Fruit fly (Drosophila melanogaster): Measurements from ENCODE around the gene thoc7.

The thoc7 gene

dm6 chr3L:212520-212919 lies at the start of gene thoc7, which contains the start of gene Dis3l2:
Gene thoc7 (minus strand): TSS chr3L:212687.
Gene Dis3l2 (plus strand): TSS chr3L:212709.
- TF ChIP-seq OdsH (GFP tag; optimal IDR thresholded peaks at IDR 0.05) (no peak), N (GFP tag; optimal IDR thresholded peaks at IDR 0.05) (no peak), lola (GFP tag; optimal IDR thresholded peaks at IDR 0.05) (no peak), Dif (GFP tag; optimal IDR thresholded peaks at IDR 0.05; ENCODE audit: partially characterized antibody) (no peak), GATAd (GFP tag; optimal IDR thresholded peaks at IDR 0.05) (no peak), Hnf4 (GFP tag; optimal IDR thresholded peaks at IDR 0.05) (no peak), foxo (GFP tag; optimal IDR thresholded peaks at IDR 0.05) (no peak), Vsx2 (GFP tag; optimal IDR thresholded peaks at IDR 0.05; ENCODE audit: partially characterized antibody) (no peak), pan (optimal IDR thresholded peaks at IDR 0.05) (no peak), CrebA (GFP tag; optimal IDR thresholded peaks at IDR 0.05; ENCODE audit: borderline replicate concordance) (no peak), Abd-B (GFP tag; optimal IDR thresholded peaks at IDR 0.05) (no peak), Hr78 (GFP tag; optimal IDR thresholded peaks at IDR 0.05) (no peak), ey (GFP tag; optimal IDR thresholded peaks at IDR 0.05) (no peak), tai (GFP tag; optimal IDR thresholded peaks at IDR 0.05) (no peak), Sp1 (GFP tag; optimal IDR thresholded peaks at IDR 0.05) (no peak), dl (GFP tag; optimal IDR thresholded peaks at IDR 0.05; ENCODE audit: insufficient read depth in 1 of 2, partially characterized antibody in 2 of 2) (no peak), usp (GFP tag; optimal IDR thresholded peaks at IDR 0.05) (no peak), Dfd (GFP tag; optimal IDR thresholded peaks at IDR 0.05) (no peak), Mio (GFP tag; optimal IDR thresholded peaks at IDR 0.05) (no peak)

DNA sequence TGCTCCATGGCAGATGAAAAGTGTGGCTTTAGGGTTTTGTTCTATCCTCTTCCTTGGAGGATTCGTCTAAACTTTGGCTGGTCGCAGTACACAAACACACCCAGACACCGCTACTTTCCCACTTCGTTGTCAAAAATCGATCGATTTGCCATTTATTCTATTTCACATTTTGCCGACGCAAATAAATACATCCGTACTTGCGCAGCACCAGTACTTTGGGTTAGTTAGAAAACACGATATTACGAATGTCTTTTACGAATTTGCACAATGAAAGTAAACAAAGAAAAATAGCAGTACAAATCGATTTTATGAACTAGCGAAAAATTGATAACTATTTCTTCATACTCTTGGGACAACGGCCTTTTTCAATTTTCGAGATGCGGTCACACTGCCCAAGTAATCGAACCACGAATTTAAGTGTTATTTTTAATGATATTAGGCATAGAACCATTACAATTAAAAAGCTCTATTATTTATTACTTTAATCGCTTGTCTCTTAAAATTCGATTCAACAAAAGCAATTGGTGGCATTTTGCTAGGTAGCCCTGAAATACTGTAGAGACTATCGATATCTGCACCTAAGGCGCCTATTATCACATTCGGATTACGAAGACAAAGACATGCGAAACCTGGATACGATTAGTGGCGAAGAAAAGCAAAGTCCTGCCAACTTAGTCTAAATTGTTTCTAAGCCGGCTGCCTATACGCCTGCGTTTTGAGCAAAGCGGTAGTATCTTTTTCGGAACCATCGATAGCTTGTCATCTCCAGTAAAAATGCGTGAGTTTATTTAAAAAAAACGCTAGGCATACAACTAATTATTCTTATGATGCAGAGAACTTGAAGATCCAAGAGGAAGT lies 45.4 kb upstream of the thoc7 start, which contains the start of the genes DIP2 and wac:
TSS of gene DIP2 (minus strand) at position 337 of the 858 bp plus-strand sequence.
TSS of gene wac (plus strand) at position 559 of the 858 bp plus-strand sequence.
- TF ChIP-seq br (GFP tag; optimal IDR thresholded peaks at IDR 0.05), result peak; percentile 79
- TF ChIP-seq dsf (GFP tag; optimal IDR thresholded peaks at IDR 0.05; ENCODE audit: borderline replicate concordance), result peak; percentile 65
- TF ChIP-seq HLH106 (tag; optimal IDR thresholded peaks at IDR 0.05), result no peak
- peak; percentile 11 for TF ChIP-seq CG9705 (GFP tag; optimal IDR thresholded peaks at IDR 0.05)
- TF ChIP-seq psq (GFP tag; optimal IDR thresholded peaks at IDR 0.05), result peak; percentile 71
- peak; percentile 58 for TF ChIP-seq OdsH (GFP tag; optimal IDR thresholded peaks at IDR 0.05)
- TF ChIP-seq jim (GFP tag; optimal IDR thresholded peaks at IDR 0.05), result peak; percentile 71
- peak in 1 of 2 experiments; percentile 88 for TF ChIP-seq foxo (GFP tag; optimal IDR thresholded peaks at IDR 0.05)
- peak; percentile 97 for TF ChIP-seq Hr83 (GFP tag; optimal IDR thresholded peaks at IDR 0.05; ENCODE audit: poor library complexity, severe bottlenecking)
- TF ChIP-seq ey (GFP tag; optimal IDR thresholded peaks at IDR 0.05), result peak; percentile 84
- peak; percentile 87 for TF ChIP-seq brk (GFP tag; optimal IDR thresholded peaks at IDR 0.05)
- peak; percentile 95 for TF ChIP-seq tai (GFP tag; optimal IDR thresholded peaks at IDR 0.05)
- TF ChIP-seq sage (GFP tag; optimal IDR thresholded peaks at IDR 0.05), result no peak
- TF ChIP-seq Jra (GFP tag; optimal IDR thresholded peaks at IDR 0.05), result peak; percentile 85
- no peak for TF ChIP-seq Sp1 (GFP tag; optimal IDR thresholded peaks at IDR 0.05)
- TF ChIP-seq Hnf4 (GFP tag; optimal IDR thresholded peaks at IDR 0.05), result peak; percentile 90
- peak; percentile 81 for TF ChIP-seq rgr (GFP tag; optimal IDR thresholded peaks at IDR 0.05)
- TF ChIP-seq sv (GFP tag; optimal IDR thresholded peaks at IDR 0.05), result peak; percentile 74
- peak; percentile 32 for TF ChIP-seq CG32264 (GFP tag; optimal IDR thresholded peaks at IDR 0.05)
- no peak for TF ChIP-seq CrebA (GFP tag; optimal IDR thresholded peaks at IDR 0.05; ENCODE audit: borderline replicate concordance)
- TF ChIP-seq dmrt93B (GFP tag; optimal IDR thresholded peaks at IDR 0.05), result no peak
- TF ChIP-seq Mio (GFP tag; optimal IDR thresholded peaks at IDR 0.05), result no peak

dm6 chr3L:248226-248758 lies 35.8 kb upstream of the thoc7 start:
- no peak for TF ChIP-seq N (GFP tag; optimal IDR thresholded peaks at IDR 0.05)
- no peak for TF ChIP-seq foxo (GFP tag; optimal IDR thresholded peaks at IDR 0.05)
- no peak for TF ChIP-seq brk (GFP tag; optimal IDR thresholded peaks at IDR 0.05)
- TF ChIP-seq Hr78 (GFP tag; optimal IDR thresholded peaks at IDR 0.05), result no peak
- TF ChIP-seq dsf (GFP tag; optimal IDR thresholded peaks at IDR 0.05; ENCODE audit: borderline replicate concordance), result no peak
- TF ChIP-seq GATAd (GFP tag; optimal IDR thresholded peaks at IDR 0.05), result no peak
- TF ChIP-seq CrebA (GFP tag; optimal IDR thresholded peaks at IDR 0.05; ENCODE audit: borderline replicate concordance), result no peak
- TF ChIP-seq ey (GFP tag; optimal IDR thresholded peaks at IDR 0.05), result no peak
- TF ChIP-seq Sp1 (GFP tag; optimal IDR thresholded peaks at IDR 0.05), result no peak
- TF ChIP-seq Jra (GFP tag; optimal IDR thresholded peaks at IDR 0.05), result no peak
- TF ChIP-seq dmrt93B (GFP tag; optimal IDR thresholded peaks at IDR 0.05), result no peak

Measured in whole organism, wandering third instar larva.